Worm (Caenorhabditis elegans) whole organism, mixed stage, embryonic: Measurements from ENCODE around the gene lin-14.

Experiments
- bed-3 ChIP-seq: fragments of 200-800 bp; sonication (Bioruptor generic); optimal IDR thresholded peaks from 3 replicates; lab custom pipeline; 2018; ENCODE audit warnings: mild to moderate bottlenecking, missing genetic modification characterization, moderate library complexity, missing compliant biosample characterization
- blmp-1 ChIP-seq: fragments of 150-350 bp; optimal IDR thresholded peaks from 2 replicates; lab custom pipeline; 2014; ENCODE audit warnings: missing biosample characterization, missing genetic modification characterization
- elt-3 ChIP-seq: fragments of 150-350 bp; optimal IDR thresholded peaks from 2 replicates; lab custom pipeline; 2014; ENCODE audit warnings: missing biosample characterization, missing genetic modification characterization
- lsy-2 ChIP-seq: fragments of 150-350 bp; optimal IDR thresholded peaks from 2 replicates; lab custom pipeline; 2014; ENCODE audit warnings: missing biosample characterization, missing genetic modification characterization
- nhr-237 ChIP-seq: fragments of 150-350 bp; optimal IDR thresholded peaks from 2 replicates; lab custom pipeline; 2014; ENCODE audit warnings: missing biosample characterization, missing genetic modification characterization
- unc-39 ChIP-seq: fragments of 150-350 bp; optimal IDR thresholded peaks from 2 replicates; lab custom pipeline; 2014; ENCODE audit warnings: missing biosample characterization, missing genetic modification characterization

DNA sequence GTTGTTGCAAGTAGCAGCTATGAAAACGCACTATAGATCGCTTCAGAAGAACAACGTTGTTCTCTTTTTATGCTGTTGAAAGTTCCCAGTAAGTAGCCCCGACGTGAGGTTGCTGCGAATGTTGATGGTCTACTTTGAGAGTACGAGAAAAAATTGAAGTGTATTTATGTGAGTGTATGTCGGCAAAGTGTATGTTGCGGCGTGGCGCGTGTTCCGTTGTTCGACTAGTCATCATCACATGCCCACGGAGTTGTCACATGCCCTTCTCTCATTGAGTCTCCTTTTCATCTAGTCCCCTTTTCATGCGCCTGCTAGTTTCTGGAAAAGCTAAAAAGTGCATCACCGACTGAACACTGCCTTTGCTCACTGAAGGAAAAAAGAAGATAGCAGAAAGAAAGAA is 6.5 kb downstream of the lin-14 start:
- TF ChIP-seq blmp-1 (tag; lab: Kevin White, UChicago) (no peak), elt-3 (tag; lab: Kevin White, UChicago) (no peak), lsy-2 (tag; lab: Kevin White, UChicago) (no peak), nhr-237 (tag; lab: Kevin White, UChicago) (no peak), bed-3 (GFP tag; lab: Kevin White, UChicago) (no peak), unc-39 (tag; lab: Kevin White, UChicago) (no peak)
